Worm (Caenorhabditis elegans): Measurements from ENCODE around the gene asp-3.

asp-3 gene

ce11 chrX:6840670-6841308, 49.9 kb downstream of the asp-3 start, which contains the start of the genes glr-6 and asg-2 (continued):
- TF ChIP-seq nhr-90 (tag; optimal IDR thresholded peaks at IDR 0.05; ENCODE audit: poor library complexity) = peak; percentile 78
- no peak for TF ChIP-seq ceh-90 (tag; optimal IDR thresholded peaks at IDR 0.05)
- peak; percentile 32 for TF ChIP-seq nhr-11 (tag; optimal IDR thresholded peaks at IDR 0.05)
- TF ChIP-seq C04F5.9 (tag; optimal IDR thresholded peaks at IDR 0.05) = no peak
- peak; percentile 86 for TF ChIP-seq nhr-77 (tag; optimal IDR thresholded peaks at IDR 0.05)
- TF ChIP-seq fkh-10 (GFP tag; optimal IDR thresholded peaks at IDR 0.05) = peak; percentile 12
- TF ChIP-seq lsy-2 (tag; optimal IDR thresholded peaks at IDR 0.05) = peak; percentile 79 to 92
- TF ChIP-seq unc-130 (tag; optimal IDR thresholded peaks at IDR 0.05) = peak; percentile 72
- no peak for TF ChIP-seq mab-9 (GFP tag; IDR thresholded peaks at IDR 0.05)
- peak in 1 of 2 experiments; percentile 25 for TF ChIP-seq ztf-11 (tag; optimal IDR thresholded peaks at IDR 0.05)
- TF ChIP-seq ceh-88 (GFP tag; IDR thresholded peaks at IDR 0.05) = 0 out of 2 replicates have a peak, but pooled peaks have one; percentile 26
- TF ChIP-seq fos-1 (tag; optimal IDR thresholded peaks at IDR 0.05) = peak; percentile 81
- TF ChIP-seq efl-1 (optimal IDR thresholded peaks at IDR 0.05) = peak; percentile 74 to 81
- TF ChIP-seq efl-1 (GFP tag; optimal IDR thresholded peaks at IDR 0.05 in 1 of 2) = peak; percentile 65 to 96
- TF ChIP-seq zip-4 (GFP tag; optimal IDR thresholded peaks at IDR 0.05) = no peak
- TF ChIP-seq nhr-237 (tag; optimal IDR thresholded peaks at IDR 0.05) = peak; percentile 34
- peak; percentile 84 for TF ChIP-seq nhr-47 (tag; optimal IDR thresholded peaks at IDR 0.05)
- peak; percentile 60 for TF ChIP-seq skn-1 (tag; optimal IDR thresholded peaks at IDR 0.05)
- peak; percentile 93 for TF ChIP-seq xbp-1 (tag; optimal IDR thresholded peaks at IDR 0.05)
- no peak for TF ChIP-seq aly-2 (tag; optimal IDR thresholded peaks at IDR 0.05)
- TF ChIP-seq pag-3 (tag; optimal IDR thresholded peaks at IDR 0.05; ENCODE audit: borderline replicate concordance, insufficient read depth) = no peak
- TF ChIP-seq ztf-4 (tag; optimal IDR thresholded peaks at IDR 0.05) = peak; percentile 10
- TF ChIP-seq unc-98 (GFP tag; IDR thresholded peaks at IDR 0.05) = no peak
- peak; percentile 48 for TF ChIP-seq pax-3 (tag; optimal IDR thresholded peaks at IDR 0.05)
- TF ChIP-seq mep-1 (tag; optimal IDR thresholded peaks at IDR 0.05) = peak; percentile 91
- peak; percentile 90 for TF ChIP-seq nhr-71 (tag; optimal IDR thresholded peaks at IDR 0.05)
- peak; percentile 40 for TF ChIP-seq grh-1 (GFP tag; IDR thresholded peaks at IDR 0.05)
- TF ChIP-seq zag-1 (tag; optimal IDR thresholded peaks at IDR 0.05) = no peak
- TF ChIP-seq dsc-1 (tag; optimal IDR thresholded peaks at IDR 0.05) = peak; percentile 64
- TF ChIP-seq alr-1 (tag; optimal IDR thresholded peaks at IDR 0.05; ENCODE audit: borderline replicate concordance) = no peak
- peak; percentile 12 for TF ChIP-seq egl-13 (tag; optimal IDR thresholded peaks at IDR 0.05)
- peak; percentile 87 for TF ChIP-seq snu-23 (GFP tag; optimal IDR thresholded peaks at IDR 0.05)
- no peak for TF ChIP-seq aha-1 (tag; optimal IDR thresholded peaks at IDR 0.05)

Measured in whole organism, L1 larva.